Worm (Caenorhabditis elegans) whole organism, mixed stage, embryonic: ENCODE data around the gene sqt-1.
A peak's percentile ranks its signal among the peaks of the same experiment; 100 is the strongest.

Experiments used
- M03D4.4 ChIP-seq: sonication (generic microtip); optimal IDR thresholded peaks from 2 replicates; lab custom pipeline; 2017; ENCODE audit warnings: mild to moderate bottlenecking, missing genetic modification characterization, missing compliant biosample characterization
- blmp-1 ChIP-seq: fragments of 150-350 bp; optimal IDR thresholded peaks from 2 replicates; lab custom pipeline; 2014; ENCODE audit warnings: missing biosample characterization, missing genetic modification characterization
- ceh-39 ChIP-seq: fragments of 150-350 bp; optimal IDR thresholded peaks from 2 replicates; lab custom pipeline; 2014; ENCODE audit warnings: missing biosample characterization, missing genetic modification characterization
- ceh-43 ChIP-seq: fragments of 200-800 bp; sonication (Bioruptor generic); optimal IDR thresholded peaks from 2 replicates; lab custom pipeline; 2018; ENCODE audit warnings: mild to moderate bottlenecking, missing genetic modification characterization, moderate library complexity, missing compliant biosample characterization
- ceh-83 ChIP-seq: fragments of 200-800 bp; sonication (Bioruptor generic); optimal IDR thresholded peaks from 2 replicates; lab custom pipeline; 2018; ENCODE audit warnings: mild to moderate bottlenecking, missing genetic modification characterization, missing compliant biosample characterization
- ces-1 ChIP-seq: fragments of 150-350 bp; optimal IDR thresholded peaks from 2 replicates; lab custom pipeline; 2014; ENCODE audit warnings: missing biosample characterization, missing genetic modification reagents, missing genetic modification characterization
- cnd-1 ChIP-seq: fragments of 200-800 bp; sonication (Bioruptor generic); optimal IDR thresholded peaks from 2 replicates; lab custom pipeline; 2018; ENCODE audit warnings: mild to moderate bottlenecking, missing genetic modification characterization, missing compliant biosample characterization
- drap-1 ChIP-seq: fragments of 200-800 bp; sonication (Bioruptor generic); optimal IDR thresholded peaks from 3 replicates; lab custom pipeline; 2018; ENCODE audit warnings: mild to moderate bottlenecking, missing genetic modification characterization, missing compliant biosample characterization
- elt-1 ChIP-seq: sonication (generic microtip); optimal IDR thresholded peaks from 2 replicates; lab custom pipeline; 2017; ENCODE audit warnings: missing genetic modification characterization, mild to moderate bottlenecking, missing compliant biosample characterization, antibody characterized with exemption, moderate library complexity, borderline replicate concordance; ENCODE audit not compliant: insufficient read depth
- elt-3 ChIP-seq: fragments of 150-350 bp; optimal IDR thresholded peaks from 2 replicates; lab custom pipeline; 2014; ENCODE audit warnings: missing biosample characterization, missing genetic modification characterization
- flh-1 ChIP-seq: fragments of 200-800 bp; sonication (Bioruptor generic); optimal IDR thresholded peaks from 2 replicates; lab custom pipeline; 2018; ENCODE audit warnings: mild to moderate bottlenecking, missing genetic modification characterization, moderate library complexity, missing compliant biosample characterization
- ham-2 ChIP-seq: fragments of 200-800 bp; sonication (Bioruptor generic); optimal IDR thresholded peaks from 2 replicates; lab custom pipeline; 2018; ENCODE audit warnings: mild to moderate bottlenecking, missing genetic modification characterization, missing compliant biosample characterization
- hlh-1 ChIP-seq: fragments of 150-350 bp; optimal IDR thresholded peaks from 2 replicates; lab custom pipeline; 2014; ENCODE audit warnings: missing biosample characterization, missing genetic modification reagents, missing genetic modification characterization
- lin-13 ChIP-seq: fragments of 150-350 bp; optimal IDR thresholded peaks from 2 replicates; lab custom pipeline; 2014; ENCODE audit warnings: missing biosample characterization, missing genetic modification characterization
- lin-32 ChIP-seq: fragments of 200-800 bp; sonication (Bioruptor generic); optimal IDR thresholded peaks from 2 replicates; lab custom pipeline; 2018; ENCODE audit warnings: mild to moderate bottlenecking, missing genetic modification characterization, missing compliant biosample characterization
- lsy-2 ChIP-seq: fragments of 150-350 bp; optimal IDR thresholded peaks from 2 replicates; lab custom pipeline; 2014; ENCODE audit warnings: missing biosample characterization, missing genetic modification characterization
- mab-5 ChIP-seq: fragments of 150-350 bp; optimal IDR thresholded peaks from 2 replicates; lab custom pipeline; 2014; ENCODE audit warnings: missing biosample characterization, missing genetic modification characterization
- mep-1 ChIP-seq: fragments of 150-350 bp; optimal IDR thresholded peaks from 2 replicates; lab custom pipeline; 2017; ENCODE audit warnings: missing biosample characterization, missing genetic modification reagents, missing genetic modification characterization, inconsistent platforms
- mls-2 ChIP-seq: sonication (generic microtip); optimal IDR thresholded peaks from 2 replicates; lab custom pipeline; 2016; ENCODE audit warnings: mild to moderate bottlenecking, missing genetic modification characterization, moderate library complexity, missing compliant biosample characterization
- nhr-12 ChIP-seq: fragments of 150-350 bp; optimal IDR thresholded peaks from 2 replicates; lab custom pipeline; 2014; ENCODE audit warnings: missing biosample characterization, missing genetic modification characterization
- nhr-2 ChIP-seq: fragments of 150-350 bp; optimal IDR thresholded peaks from 2 replicates; lab custom pipeline; 2014; ENCODE audit warnings: missing biosample characterization, missing genetic modification characterization
- nhr-28 ChIP-seq: fragments of 150-350 bp; optimal IDR thresholded peaks from 2 replicates; lab custom pipeline; 2014; ENCODE audit warnings: missing biosample characterization, missing genetic modification characterization
- sem-2 ChIP-seq: fragments of 200-800 bp; sonication (Bioruptor generic); optimal IDR thresholded peaks from 2 replicates; lab custom pipeline; 2018; ENCODE audit warnings: mild to moderate bottlenecking, missing genetic modification characterization, missing compliant biosample characterization
- snpc-4 ChIP-seq: fragments of 150-350 bp; optimal IDR thresholded peaks from 2 replicates; lab custom pipeline; 2014; ENCODE audit warnings: missing biosample characterization, missing genetic modification characterization
- sptf-1 ChIP-seq: sonication (generic microtip); optimal IDR thresholded peaks from 2 replicates; lab custom pipeline; 2017; ENCODE audit warnings: mild to moderate bottlenecking, missing genetic modification characterization, moderate library complexity, missing compliant biosample characterization
- unc-120 ChIP-seq: sonication (generic microtip); optimal IDR thresholded peaks from 2 replicates; lab custom pipeline; 2017; ENCODE audit warnings: missing genetic modification characterization, missing compliant biosample characterization; ENCODE audit not compliant: poor library complexity, severe bottlenecking
- unc-39 ChIP-seq: fragments of 150-350 bp; optimal IDR thresholded peaks from 2 replicates; lab custom pipeline; 2014; ENCODE audit warnings: missing biosample characterization, missing genetic modification characterization
- unc-62 ChIP-seq: fragments of 150-350 bp; optimal IDR thresholded peaks from 2 replicates; lab custom pipeline; 2014; ENCODE audit warnings: missing biosample characterization, missing genetic modification reagents, missing genetic modification characterization
- ztf-11 ChIP-seq: fragments of 150-350 bp; optimal IDR thresholded peaks from 2 replicates; lab custom pipeline; 2014; ENCODE audit warnings: missing biosample characterization, missing genetic modification characterization

Gene sqt-1

DNA sequence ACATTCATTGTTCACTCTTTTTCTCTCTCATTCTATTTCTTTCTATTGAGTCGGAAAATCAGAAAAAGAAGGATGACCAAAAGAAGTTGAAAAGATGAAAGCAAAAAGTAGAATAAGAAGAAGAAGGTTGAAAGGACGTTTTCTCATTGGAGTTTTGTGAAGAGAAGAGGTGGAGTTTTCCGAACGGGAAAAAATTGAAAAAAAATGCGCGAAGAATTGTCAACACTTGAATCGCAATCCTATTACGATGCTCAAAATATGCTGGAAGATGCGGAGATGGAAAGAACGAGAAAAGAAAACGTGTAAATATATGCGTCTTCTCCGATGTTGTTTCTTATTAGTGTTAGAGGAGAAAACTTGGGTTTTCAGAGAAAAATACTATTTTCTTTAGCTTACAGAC is 4.3 kb downstream of the sqt-1 start:
- TF ChIP-seq ces-1 (peak; percentile 38), mep-1 (no peak)

DNA sequence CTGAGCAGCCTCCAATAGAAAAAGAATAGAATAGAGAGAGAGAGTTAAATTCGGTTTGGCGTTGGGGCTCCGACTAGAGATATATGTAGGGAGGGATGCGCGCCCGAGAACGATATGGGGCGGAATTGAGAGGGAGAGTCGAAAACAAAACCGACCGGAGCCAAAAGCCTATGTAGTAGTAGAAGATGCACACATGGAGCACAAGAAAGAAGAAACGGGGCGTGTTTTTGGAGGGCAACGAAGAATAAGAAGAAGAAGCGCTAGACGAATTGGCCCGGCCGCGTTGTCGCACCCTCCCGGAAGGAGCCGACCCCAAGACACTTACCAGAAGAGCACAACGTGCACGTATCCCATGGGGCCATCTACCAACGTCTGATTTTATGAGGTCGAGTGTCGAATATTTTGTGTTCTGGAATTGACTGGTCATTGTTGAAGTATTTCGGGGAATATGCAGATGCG is 8.6 kb downstream of the sqt-1 start, which contains the start of gene tag-180:
TSS of gene tag-180 (minus strand) at position 409 of the 459 bp plus-strand sequence.
- no peak for TF ChIP-seq blmp-1
- TF ChIP-seq ces-1 = peak; percentile 38

DNA sequence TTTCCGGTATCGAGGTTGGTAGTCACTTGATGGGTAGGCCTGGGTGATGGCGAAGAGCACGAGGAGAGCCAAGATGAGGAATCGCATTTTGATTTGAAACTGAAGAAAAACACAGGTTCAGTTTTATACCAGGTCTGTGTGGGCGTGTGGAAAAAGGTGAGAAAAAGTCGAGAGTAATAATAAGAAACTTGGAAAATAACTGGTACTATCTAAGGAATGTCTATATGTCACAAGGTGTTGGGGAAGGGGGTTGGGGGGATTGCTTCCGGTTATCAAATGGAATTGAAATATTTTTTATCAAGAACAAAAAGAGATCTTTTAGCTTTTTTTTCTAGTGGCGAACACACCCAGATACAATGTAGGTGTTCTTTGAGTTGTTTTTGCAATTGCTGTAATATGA is 18.0 kb downstream of the sqt-1 start, which contains the start of gene nlp-51:
TSS of gene nlp-51 (minus strand) at position 101 of the 400 bp plus-strand sequence.
- TF ChIP-seq lsy-2 (tag; lab: Kevin White, UChicago) (no peak), unc-39 (tag; lab: Kevin White, UChicago) (no peak), ztf-11 (no peak), elt-3 (tag; lab: Kevin White, UChicago) (no peak), mls-2 (no peak), flh-1 (GFP tag; lab: Kevin White, UChicago) (no peak), M03D4.4 (no peak), mab-5 (no peak), ceh-43 (no peak), unc-62 (GFP tag; lab: Kevin White, UChicago) (no peak), cnd-1 (tag; lab: Kevin White, UChicago) (no peak)

DNA sequence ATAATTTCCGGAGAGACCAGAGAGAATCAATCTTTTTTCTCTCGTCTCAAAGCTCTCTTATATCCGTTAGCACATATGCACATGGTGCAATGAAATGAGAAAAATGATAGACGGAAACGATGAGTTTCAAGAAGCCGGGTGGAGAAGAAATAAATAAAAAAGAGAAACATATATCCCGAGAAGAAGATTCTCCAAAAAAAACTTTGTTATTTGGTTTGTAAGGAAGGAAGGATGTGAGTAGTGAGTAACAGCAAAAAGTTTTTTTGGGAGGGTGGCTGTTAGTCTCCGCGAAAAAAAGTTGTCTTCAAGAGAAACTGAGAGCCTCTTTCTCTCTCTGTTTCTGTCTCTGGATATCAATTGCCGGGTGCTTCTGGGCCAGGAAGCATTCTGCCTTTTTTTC is 21.0 kb downstream of the sqt-1 start:
- TF ChIP-seq drap-1 (no peak), ces-1 (peak; percentile 26)
- TF ChIP-seq, all 35 proteins: peak for 1

DNA sequence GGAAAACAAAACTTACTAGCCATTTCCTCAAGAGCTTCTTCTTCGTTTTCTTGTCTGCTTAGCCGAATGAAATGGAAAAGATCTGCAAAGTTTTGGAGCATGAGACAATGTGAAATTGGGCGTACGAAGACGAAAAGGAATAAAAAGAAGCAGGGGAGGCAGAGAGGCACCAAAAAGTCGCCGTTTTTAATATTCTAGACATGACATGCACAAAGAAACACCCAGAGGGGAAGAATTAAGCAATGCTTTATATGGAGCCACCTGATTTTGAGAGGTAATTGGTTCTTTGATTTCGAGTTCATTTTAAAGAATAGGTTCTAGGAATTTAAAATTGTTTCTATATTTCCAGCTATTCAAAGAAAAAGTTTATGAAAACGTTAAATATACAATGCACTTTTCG is 23.5 kb downstream of the sqt-1 start, which contains the start of gene T24F1.4:
TSS of gene T24F1.4 (minus strand) at position 101 of the 400 bp plus-strand sequence.
- TF ChIP-seq ceh-43 (no peak), unc-120 (tag; lab: Kevin White, UChicago) (no peak), ztf-11 (no peak), ceh-83 (GFP tag; lab: Kevin White, UChicago) (no peak), elt-1 (tag; lab: Kevin White, UChicago) (no peak), nhr-28 (tag; lab: Kevin White, UChicago) (no peak), blmp-1 (no peak), ham-2 (no peak), snpc-4 (tag; lab: Kevin White, UChicago) (no peak), sptf-1 (tag; lab: Kevin White, UChicago) (no peak), ceh-39 (no peak), M03D4.4 (no peak), ces-1 (no peak), mls-2 (no peak), mab-5 (no peak), flh-1 (GFP tag; lab: Kevin White, UChicago) (no peak)

DNA sequence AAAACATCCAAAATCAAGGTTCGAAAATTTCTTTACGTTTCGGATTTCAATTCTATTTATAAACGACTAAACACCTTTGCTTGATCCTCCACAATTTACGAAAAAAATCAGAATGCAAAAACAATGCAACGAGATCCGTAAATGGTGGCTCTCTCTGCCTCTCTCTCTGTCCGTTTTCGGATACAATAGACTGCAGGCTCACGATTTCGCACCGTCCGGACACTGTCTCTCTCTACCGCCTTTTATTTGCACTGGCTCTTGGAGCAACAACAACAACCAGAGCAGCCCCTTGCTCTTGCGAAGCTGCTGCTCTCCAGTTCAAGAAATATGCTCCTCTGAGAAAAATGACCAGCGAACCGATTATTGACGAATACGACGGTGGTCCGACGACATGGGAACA is 25.4 kb downstream of the sqt-1 start, which contains the start of gene T24F1.7:
TSS of gene T24F1.7 (plus strand) at position 301 of the 400 bp plus-strand sequence.
- TF ChIP-seq lin-32 (GFP tag; lab: Kevin White, UChicago) (no peak), nhr-2 (no peak), unc-120 (tag; lab: Kevin White, UChicago) (no peak), unc-62 (GFP tag; lab: Kevin White, UChicago) (no peak), sem-2 (GFP tag; lab: Kevin White, UChicago) (no peak), mep-1 (no peak), nhr-28 (tag; lab: Kevin White, UChicago) (no peak), flh-1 (GFP tag; lab: Kevin White, UChicago) (no peak), lsy-2 (tag; lab: Kevin White, UChicago) (no peak), nhr-12 (no peak), M03D4.4 (no peak), lin-13 (tag; lab: Kevin White, UChicago) (no peak), drap-1 (no peak), hlh-1 (no peak), ham-2 (no peak)

DNA sequence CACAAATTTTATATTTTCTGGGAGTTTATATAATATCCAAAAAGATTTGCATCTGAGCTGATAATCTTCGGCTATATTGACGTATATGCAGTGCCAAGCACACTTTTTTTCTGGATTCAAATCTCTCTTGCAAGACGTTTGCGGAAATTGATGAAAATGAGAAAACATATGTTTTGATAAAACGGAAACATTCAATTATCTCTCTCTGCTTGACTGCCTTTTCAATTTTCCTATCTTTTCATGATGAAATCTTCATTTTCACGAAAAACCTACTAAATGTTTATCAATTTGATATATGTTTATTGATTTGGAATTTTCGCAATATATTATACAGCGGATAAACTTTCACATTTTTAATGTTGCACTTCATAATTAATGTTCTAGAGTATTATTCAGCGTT is 29.7 kb downstream of the sqt-1 start:
- TF ChIP-seq unc-120 (tag; lab: Kevin White, UChicago) = peak; percentile 23
- peak; percentile 5 for TF ChIP-seq unc-62 (GFP tag; lab: Kevin White, UChicago)
- TF ChIP-seq elt-3 (tag; lab: Kevin White, UChicago) = no peak
- TF ChIP-seq mls-2 = no peak
- TF ChIP-seq nhr-2 = no peak
